Fruit fly (Drosophila melanogaster) whole organism, prepupa: ENCODE measurements around the gene CG5103.

Experiments
- Blimp-1 ChIP-seq: fragments of 200-800 bp; sonication (Bioruptor generic); optimal IDR thresholded peaks from 3 replicates; lab custom pipeline; 2017; ENCODE audit warnings: missing biosample characterization, missing genetic modification characterization, mild to moderate bottlenecking, moderate library complexity, missing genetic modification reagents
- CG10669 ChIP-seq: fragments of 200-800 bp; sonication (Bioruptor generic); optimal IDR thresholded peaks from 3 replicates; lab custom pipeline; 2018; ENCODE audit warnings: missing biosample characterization, mild to moderate bottlenecking, missing genetic modification characterization, moderate library complexity
- CG11294 ChIP-seq: fragments of 200-800 bp; sonication (Bioruptor generic); IDR thresholded peaks from 2 replicates; pipeline ENCODE4 v1.3.6; 2022; ENCODE audit warnings: missing biosample characterization, missing genetic modification characterization
- CG11762 ChIP-seq: fragments of 200-800 bp; sonication (Bioruptor generic); optimal IDR thresholded peaks from 3 replicates; lab custom pipeline; 2016; ENCODE audit warnings: missing biosample characterization, missing genetic modification characterization; ENCODE audit not compliant: insufficient read depth
- CG11902 ChIP-seq: fragments of 200-800 bp; sonication (Bioruptor generic); optimal IDR thresholded peaks from 3 replicates; lab custom pipeline; 2016; ENCODE audit warnings: missing biosample characterization, missing genetic modification characterization
- CG16779 ChIP-seq: fragments of 200-800 bp; sonication (Bioruptor generic); optimal IDR thresholded peaks from 3 replicates; lab custom pipeline; 2017; ENCODE audit warnings: missing biosample characterization, mild to moderate bottlenecking, missing genetic modification characterization
- CG3032 ChIP-seq: fragments of 200-800 bp; optimal IDR thresholded peaks from 2 replicates; lab custom pipeline; 2019; ENCODE audit warnings: missing biosample characterization, mild to moderate bottlenecking, missing genetic modification characterization, moderate library complexity
- CG31627 ChIP-seq: fragments of 200-800 bp; sonication (Bioruptor generic); optimal IDR thresholded peaks from 3 replicates; lab custom pipeline; 2016; ENCODE audit warnings: missing biosample characterization, missing genetic modification characterization
- CG32006 ChIP-seq: fragments of 200-800 bp; sonication (Bioruptor generic); optimal IDR thresholded peaks from 3 replicates; lab custom pipeline; 2017; ENCODE audit warnings: missing biosample characterization, mild to moderate bottlenecking, missing genetic modification characterization
- CG34406 ChIP-seq: fragments of 200-800 bp; sonication (Bioruptor generic); optimal IDR thresholded peaks from 3 replicates; lab custom pipeline; 2016; ENCODE audit warnings: missing biosample characterization, missing genetic modification characterization
- CG3919 ChIP-seq: fragments of 200-800 bp; sonication (Bioruptor generic); optimal IDR thresholded peaks from 3 replicates; lab custom pipeline; 2016; ENCODE audit warnings: missing biosample characterization, missing genetic modification characterization
- CG4318 ChIP-seq: fragments of 200-800 bp; sonication (Bioruptor generic); optimal IDR thresholded peaks from 3 replicates; lab custom pipeline; 2017; ENCODE audit warnings: missing biosample characterization, mild to moderate bottlenecking, missing genetic modification characterization
- CG6276 ChIP-seq: fragments of 200-800 bp; sonication (Bioruptor generic); optimal IDR thresholded peaks from 2 replicates; lab custom pipeline; 2017; ENCODE audit warnings: missing biosample characterization, mild to moderate bottlenecking, missing genetic modification characterization
- CG7368 ChIP-seq: fragments of 200-800 bp; sonication (Bioruptor generic); optimal IDR thresholded peaks from 3 replicates; lab custom pipeline; 2016; ENCODE audit warnings: missing biosample characterization, missing genetic modification characterization
- CG8319 ChIP-seq: fragments of 200-800 bp; sonication (Bioruptor generic); optimal IDR thresholded peaks from 3 replicates; lab custom pipeline; 2016; ENCODE audit warnings: missing biosample characterization, missing genetic modification characterization
- CG8632 ChIP-seq: fragments of 200-800 bp; sonication (Bioruptor generic); optimal IDR thresholded peaks from 3 replicates; lab custom pipeline; 2016; ENCODE audit warnings: missing biosample characterization, missing genetic modification characterization
- CG9139 ChIP-seq: fragments of 200-800 bp; sonication (Bioruptor generic); optimal IDR thresholded peaks from 3 replicates; lab custom pipeline; 2017; ENCODE audit warnings: missing biosample characterization, mild to moderate bottlenecking, missing genetic modification characterization
- Eip78C ChIP-seq: fragments of 200-800 bp; sonication (Bioruptor generic); peaks from one replicate; lab custom pipeline; 2016; ENCODE audit warnings: missing biosample characterization, missing genetic modification characterization
- Eip93F ChIP-seq: fragments of 200-800 bp; sonication (Bioruptor generic); optimal IDR thresholded peaks from 2 replicates; lab custom pipeline; 2016; ENCODE audit warnings: missing biosample characterization, mild to moderate bottlenecking, missing genetic modification characterization
- Ets96B ChIP-seq: fragments of 200-800 bp; optimal IDR thresholded peaks from 2 replicates; lab custom pipeline; 2019; ENCODE audit warnings: missing biosample characterization, mild to moderate bottlenecking, missing genetic modification characterization, moderate library complexity
- Hr38 ChIP-seq: sonication (Bioruptor generic); optimal IDR thresholded peaks from 2 replicates; lab custom pipeline; 2016; ENCODE audit warnings: missing biosample characterization, missing genetic modification characterization
- Hr39 ChIP-seq: fragments of 200-800 bp; sonication (Bioruptor generic); optimal IDR thresholded peaks from 2 replicates; lab custom pipeline; 2016; ENCODE audit warnings: missing biosample characterization, missing genetic modification characterization
- Hr4 ChIP-seq: fragments of 200-800 bp; sonication (Bioruptor generic); optimal IDR thresholded peaks from 3 replicates; lab custom pipeline; 2016; ENCODE audit warnings: missing biosample characterization, missing genetic modification characterization
- Lpt ChIP-seq: fragments of 200-800 bp; sonication (Bioruptor generic); optimal IDR thresholded peaks from 3 replicates; lab custom pipeline; 2016; ENCODE audit warnings: missing biosample characterization, missing genetic modification characterization
- Met ChIP-seq: fragments of 200-800 bp; sonication (Bioruptor generic); optimal IDR thresholded peaks from 3 replicates; lab custom pipeline; 2016; ENCODE audit warnings: missing biosample characterization, missing genetic modification characterization
- OdsH ChIP-seq: fragments of 200-800 bp; sonication (Bioruptor generic); optimal IDR thresholded peaks from 3 replicates; lab custom pipeline; 2016; ENCODE audit warnings: missing biosample characterization, missing genetic modification characterization
- Smox ChIP-seq: fragments of 200-800 bp; sonication (Bioruptor generic); optimal IDR thresholded peaks from 3 replicates; lab custom pipeline; 2016; ENCODE audit warnings: missing biosample characterization, missing genetic modification characterization
- Sox102F ChIP-seq: fragments of 200-800 bp; sonication (Bioruptor generic); optimal IDR thresholded peaks from 2 replicates; lab custom pipeline; 2016; ENCODE audit warnings: missing biosample characterization, mild to moderate bottlenecking, missing genetic modification characterization
- Sox15 ChIP-seq: fragments of 200-800 bp; sonication (Bioruptor generic); optimal IDR thresholded peaks from 3 replicates; lab custom pipeline; 2016; ENCODE audit warnings: missing biosample characterization, missing genetic modification characterization
- acj6 ChIP-seq: fragments of 200-800 bp; sonication (Bioruptor generic); optimal IDR thresholded peaks from 3 replicates; lab custom pipeline; 2016; ENCODE audit warnings: missing biosample characterization, missing genetic modification characterization
- dac ChIP-seq: fragments of 200-800 bp; sonication (Bioruptor generic); optimal IDR thresholded peaks from 2 replicates; lab custom pipeline; 2017; ENCODE audit warnings: missing biosample characterization, mild to moderate bottlenecking, missing genetic modification characterization
- eg ChIP-seq: fragments of 200-800 bp; sonication (Bioruptor generic); IDR thresholded peaks from 3 replicates; pipeline ENCODE4 v1.3.6; 2022; ENCODE audit warnings: missing biosample characterization, missing genetic modification characterization
- esn ChIP-seq: fragments of 200-800 bp; sonication (Bioruptor generic); optimal IDR thresholded peaks from 2 replicates; lab custom pipeline; 2016; ENCODE audit warnings: missing biosample characterization, mild to moderate bottlenecking, missing genetic modification characterization, moderate library complexity
- fkh ChIP-seq: fragments of 200-800 bp; sonication (Bioruptor generic); optimal IDR thresholded peaks from 3 replicates; lab custom pipeline; 2017; ENCODE audit warnings: missing biosample characterization, mild to moderate bottlenecking, missing genetic modification characterization, moderate library complexity
- lz ChIP-seq: fragments of 200-800 bp; sonication (Bioruptor generic); optimal IDR thresholded peaks from 3 replicates; lab custom pipeline; 2016; ENCODE audit warnings: missing biosample characterization, missing genetic modification characterization
- pdm3 ChIP-seq: fragments of 200-800 bp; sonication (Bioruptor generic); optimal IDR thresholded peaks from 3 replicates; lab custom pipeline; 2016; ENCODE audit warnings: missing biosample characterization, missing genetic modification characterization
- spab ChIP-seq: fragments of 200-800 bp; sonication (Bioruptor generic); optimal IDR thresholded peaks from 2 replicates; lab custom pipeline; 2017; ENCODE audit warnings: missing biosample characterization, mild to moderate bottlenecking, missing genetic modification characterization, missing genetic modification reagents
- ss ChIP-seq, 2 experiments: fragments of 200-800 bp; sonication (Bioruptor generic); optimal IDR thresholded peaks; 2 replicates in 1 of 2; 3 replicates in 1 of 2; lab custom pipeline; 2017 to 2018; ENCODE audit warnings: mild to moderate bottlenecking in 2 of 2, missing biosample characterization in 2 of 2, missing genetic modification characterization in 2 of 2, moderate library complexity in 1 of 2
- svp ChIP-seq: fragments of 200-800 bp; sonication (Bioruptor generic); peaks from one replicate; lab custom pipeline; 2016; ENCODE audit warnings: missing biosample characterization, missing genetic modification characterization
- topi ChIP-seq: fragments of 200-800 bp; sonication (Bioruptor generic); optimal IDR thresholded peaks from 3 replicates; lab custom pipeline; 2016; ENCODE audit warnings: missing biosample characterization, missing genetic modification characterization
- vri ChIP-seq: fragments of 200-800 bp; sonication (Bioruptor generic); optimal IDR thresholded peaks from 3 replicates; lab custom pipeline; 2016; ENCODE audit warnings: missing biosample characterization, mild to moderate bottlenecking, missing genetic modification characterization

CG5103 gene

dm6 chr3L:18281236-18281635 lies 12.8 kb downstream of the CG5103 start (continued):
- peak; percentile 59 for TF ChIP-seq acj6 (GFP tag; lab: Kevin White, UChicago)
- peak; percentile 29 for TF ChIP-seq Sox102F
- TF ChIP-seq CG34406 (GFP tag; lab: Kevin White, UChicago) = peak; percentile 29
- no peak for TF ChIP-seq Blimp-1 (GFP tag; lab: Kevin White, UChicago)
- TF ChIP-seq CG3032 = peak; percentile 42
- TF ChIP-seq OdsH = peak; percentile 62
- TF ChIP-seq Met = peak; percentile 45
- TF ChIP-seq CG10669 = peak; percentile 51
- peak; percentile 59 for TF ChIP-seq esn (GFP tag; lab: Kevin White, UChicago)
- TF ChIP-seq Sox15 = peak; percentile 28
- peak; percentile 71 for TF ChIP-seq eg
- no peak for TF ChIP-seq Eip93F (GFP tag; lab: Kevin White, UChicago)
- no peak for TF ChIP-seq Hr38 (GFP tag; lab: Kevin White, UChicago)
- peak; percentile 81 for TF ChIP-seq fkh (GFP tag; lab: Kevin White, UChicago)
- TF ChIP-seq Hr4 (GFP tag; lab: Kevin White, UChicago) = peak; percentile 68
- TF ChIP-seq spab = peak; percentile 26
- peak; percentile 30 for TF ChIP-seq CG8632 (GFP tag; lab: Kevin White, UChicago)
- TF ChIP-seq lz (GFP tag; lab: Kevin White, UChicago) = peak; percentile 54
- no peak; the same call in 1 of the 2 replicates for TF ChIP-seq CG11294 (GFP tag; lab: Robert Waterston, UW)
- peak; percentile 46 for TF ChIP-seq Smox (GFP tag; lab: Kevin White, UChicago)
- peak; percentile 66 for TF ChIP-seq Lpt (GFP tag; lab: Kevin White, UChicago)
- TF ChIP-seq CG7368 (GFP tag; lab: Kevin White, UChicago) = no peak
- peak; percentile 38 for TF ChIP-seq topi (GFP tag; lab: Kevin White, UChicago)
- peak; percentile 62 for TF ChIP-seq CG3919 (GFP tag; lab: Kevin White, UChicago)
- peak; percentile 55 for TF ChIP-seq Ets96B (tag; lab: Kevin White, UChicago)
- TF ChIP-seq CG8319 (GFP tag; lab: Kevin White, UChicago) = no peak
- TF ChIP-seq CG6276 (GFP tag; lab: Kevin White, UChicago) = peak; percentile 35
- peak; percentile 30 for TF ChIP-seq CG4318 (GFP tag; lab: Kevin White, UChicago)
- TF ChIP-seq CG11902 = no peak
- TF ChIP-seq CG9139 (GFP tag; lab: Kevin White, UChicago) = no peak
- peak; percentile 71 for TF ChIP-seq CG32006 (GFP tag; lab: Kevin White, UChicago)
- peak; percentile 7 for TF ChIP-seq CG11762
- TF ChIP-seq pdm3 (GFP tag; lab: Kevin White, UChicago) = peak; percentile 69
- peak; percentile 30 for TF ChIP-seq svp (GFP tag; lab: Kevin White, UChicago)
- peak; percentile 7 for TF ChIP-seq vri (GFP tag; lab: Kevin White, UChicago)
- TF ChIP-seq Hr39 (GFP tag; lab: Kevin White, UChicago) = peak; percentile 50
- TF ChIP-seq dac = peak; percentile 26
- TF ChIP-seq ss (GFP tag; optimal IDR thresholded peaks at IDR 0.05; lab: Kevin White, UChicago) = peak; percentile 31 to 56
- peak; percentile 7 for TF ChIP-seq CG16779
- peak; percentile 47 for TF ChIP-seq CG31627 (GFP tag; lab: Kevin White, UChicago)

dm6 chr3L:18276602-18277001 lies 17.5 kb downstream of the CG5103 start:
- peak; percentile 67 for TF ChIP-seq Eip78C
- TF ChIP-seq Smox (GFP tag; lab: Kevin White, UChicago) = peak; percentile 9
- no peak for TF ChIP-seq CG32006 (GFP tag; lab: Kevin White, UChicago)
- peak; percentile 61 for TF ChIP-seq svp (GFP tag; lab: Kevin White, UChicago)
